Worm (Caenorhabditis elegans) whole organism, L4 larva: ENCODE results near the gene F54E7.6.
"Not testable (repeated sequence)": the region's sequence is repeated elsewhere in the genome, so short reads cannot be mapped to it uniquely, and the experiment has no call there.

Source experiments
- F26F4.8 ChIP-seq: fragments of 200-800 bp; sonication (Bioruptor generic); conservative IDR thresholded peaks from 2 replicates; pipeline ENCODE4 v1.3.6; 2022; ENCODE audit warnings: missing genetic modification characterization, missing compliant biosample characterization
- T26A8.4 ChIP-seq: fragments of 200-800 bp; sonication (Bioruptor generic); IDR thresholded peaks from 2 replicates; pipeline ENCODE4 v1.3.6; 2022; ENCODE audit warnings: missing genetic modification characterization, missing compliant biosample characterization
- Y48G9A.11 ChIP-seq: fragments of 200-800 bp; sonication (Bioruptor generic); IDR thresholded peaks from 2 replicates; pipeline ENCODE4 v1.3.6; 2022; ENCODE audit warnings: missing genetic modification reagents, missing genetic modification characterization, missing compliant biosample characterization
- arid-1 ChIP-seq: fragments of 200-800 bp; sonication (Bioruptor generic); conservative IDR thresholded peaks from 2 replicates; pipeline ENCODE4 v1.3.6; 2022; ENCODE audit warnings: missing genetic modification reagents, missing genetic modification characterization, missing compliant biosample characterization
- ceh-44 ChIP-seq: fragments of 200-800 bp; sonication (Bioruptor generic); IDR thresholded peaks from 2 replicates; pipeline ENCODE4 v1.3.6; 2022; ENCODE audit warnings: missing genetic modification reagents, missing genetic modification characterization, missing compliant biosample characterization
- ctbp-1 ChIP-seq: fragments of 200-800 bp; sonication (Bioruptor generic); IDR thresholded peaks from 2 replicates; pipeline ENCODE4 v1.3.6; 2022; ENCODE audit warnings: missing genetic modification reagents, missing genetic modification characterization, missing compliant biosample characterization
- daf-16 ChIP-seq, 3 experiments: sonication (generic microtip); optimal IDR thresholded peaks; 2 replicates each; lab custom pipeline; 2016 to 2017; ENCODE audit warnings: missing genetic modification characterization in 3 of 3, missing genetic modification reagents in 3 of 3, mild to moderate bottlenecking in 2 of 3, missing compliant biosample characterization in 2 of 3, missing biosample characterization in 1 of 3, moderate library complexity in 1 of 3
- dmd-6 ChIP-seq: fragments of 200-800 bp; sonication (Bioruptor generic); IDR thresholded peaks from 2 replicates; pipeline ENCODE4 v1.3.6; 2022; ENCODE audit warnings: missing genetic modification reagents, missing genetic modification characterization, missing compliant biosample characterization
- dmd-8 ChIP-seq: fragments of 200-800 bp; sonication (Bioruptor generic); IDR thresholded peaks from 2 replicates; pipeline ENCODE4 v1.3.6; 2022; ENCODE audit warnings: missing genetic modification characterization, missing compliant biosample characterization
- egl-43 ChIP-seq: fragments of 200-800 bp; sonication (Bioruptor generic); IDR thresholded peaks from 2 replicates; pipeline ENCODE4 v1.3.6; 2022; ENCODE audit warnings: missing genetic modification reagents, missing genetic modification characterization, missing compliant biosample characterization
- hif-1 ChIP-seq, 2 experiments: sonication (generic microtip); optimal IDR thresholded peaks; 2 replicates each; lab custom pipeline; 2016 to 2017; ENCODE audit warnings: missing compliant biosample characterization in 2 of 2, missing genetic modification characterization in 2 of 2, missing genetic modification reagents in 2 of 2, missing genotype in 2 of 2, mild to moderate bottlenecking in 1 of 2
- hlh-11 ChIP-seq: fragments of 200-800 bp; sonication (Bioruptor generic); optimal IDR thresholded peaks from 2 replicates; lab custom pipeline; 2018; ENCODE audit warnings: mild to moderate bottlenecking, missing genetic modification characterization, missing compliant biosample characterization
- hmg-1.1 ChIP-seq: fragments of 200-800 bp; sonication (Bioruptor generic); IDR thresholded peaks from 2 replicates; pipeline ENCODE4 v1.3.6; 2022; ENCODE audit warnings: missing genetic modification reagents, missing genetic modification characterization, missing compliant biosample characterization
- lim-7 ChIP-seq: fragments of 200-800 bp; sonication (Bioruptor generic); IDR thresholded peaks from 2 replicates; pipeline ENCODE4 v1.3.6; 2022; ENCODE audit warnings: missing genetic modification characterization, missing compliant biosample characterization
- lin-1 ChIP-seq: fragments of 200-800 bp; sonication (Bioruptor generic); IDR thresholded peaks from 2 replicates; pipeline ENCODE4 v1.3.6; 2022; ENCODE audit warnings: missing genetic modification reagents, missing genetic modification characterization, missing compliant biosample characterization
- lin-13 ChIP-seq: fragments of 150-350 bp; optimal IDR thresholded peaks from 2 replicates; lab custom pipeline; 2014; ENCODE audit warnings: missing biosample characterization, missing genetic modification reagents, missing genetic modification characterization
- lin-38 ChIP-seq: fragments of 200-800 bp; sonication (Bioruptor generic); IDR thresholded peaks from 2 replicates; pipeline ENCODE4 v1.3.6; 2022; ENCODE audit warnings: missing genetic modification reagents, missing genetic modification characterization, missing compliant biosample characterization
- madf-9 ChIP-seq: fragments of 200-800 bp; sonication (Bioruptor generic); conservative IDR thresholded peaks from 2 replicates; pipeline ENCODE4 v1.3.6; 2022; ENCODE audit warnings: missing genetic modification reagents, missing genetic modification characterization, missing compliant biosample characterization
- mes-2 ChIP-seq: sonication (generic microtip); optimal IDR thresholded peaks from 2 replicates; lab custom pipeline; 2016; ENCODE audit warnings: missing genotype, mild to moderate bottlenecking, missing genetic modification characterization, missing compliant biosample characterization; ENCODE audit not compliant: poor library complexity, severe bottlenecking
- nhr-11 ChIP-seq: fragments of 150-350 bp; optimal IDR thresholded peaks from 2 replicates; lab custom pipeline; 2014; ENCODE audit warnings: missing biosample characterization, missing genetic modification characterization
- nhr-41 ChIP-seq: fragments of 200-800 bp; sonication (Bioruptor generic); IDR thresholded peaks from 2 replicates; pipeline ENCODE4 v1.3.6; 2022; ENCODE audit warnings: missing genetic modification reagents, missing genetic modification characterization, missing compliant biosample characterization
- nhr-76 ChIP-seq: fragments of 150-350 bp; optimal IDR thresholded peaks from 2 replicates; lab custom pipeline; 2014; ENCODE audit warnings: missing biosample characterization, missing genetic modification characterization
- pha-4 ChIP-seq, 2 experiments: fragments of 150-350 bp in 1 of 2; fragments of 200-800 bp in 1 of 2; sonication (Bioruptor generic) in 1 of 2; IDR thresholded peaks in 1 of 2; optimal IDR thresholded peaks in 1 of 2; 2 replicates each; pipeline versions ENCODE4 v1.3.6 to Lab custom; 2014 to 2022; ENCODE audit warnings: missing genetic modification characterization in 2 of 2, missing genetic modification reagents in 2 of 2, missing biosample characterization in 1 of 2, missing compliant biosample characterization in 1 of 2
- php-3 ChIP-seq: fragments of 200-800 bp; sonication (Bioruptor generic); IDR thresholded peaks from 2 replicates; pipeline ENCODE4 v1.3.6; 2022; ENCODE audit warnings: missing genetic modification reagents, missing genetic modification characterization, missing compliant biosample characterization
- pqm-1 ChIP-seq: sonication (generic microtip); optimal IDR thresholded peaks from 2 replicates; lab custom pipeline; 2017; ENCODE audit warnings: missing biosample characterization, missing genetic modification characterization
- saeg-2 ChIP-seq: fragments of 200-800 bp; sonication (Bioruptor generic); IDR thresholded peaks from 2 replicates; pipeline ENCODE4 v1.3.6; 2022; ENCODE audit warnings: missing genetic modification reagents, missing genetic modification characterization, missing compliant biosample characterization
- set-16 ChIP-seq: fragments of 200-800 bp; sonication (Bioruptor generic); IDR thresholded peaks from 2 replicates; pipeline ENCODE4 v1.3.6; 2022; ENCODE audit warnings: missing genetic modification reagents, missing genetic modification characterization, missing compliant biosample characterization
- snpc-1.2 ChIP-seq: fragments of 200-800 bp; sonication (Bioruptor generic); IDR thresholded peaks from 2 replicates; pipeline ENCODE4 v1.3.6; 2022; ENCODE audit warnings: missing genetic modification reagents, missing genetic modification characterization, missing compliant biosample characterization
- tag-97 ChIP-seq: fragments of 200-800 bp; sonication (Bioruptor generic); IDR thresholded peaks from 2 replicates; pipeline ENCODE4 v1.3.6; 2022; ENCODE audit warnings: missing genetic modification characterization, missing compliant biosample characterization
- tra-1 ChIP-seq: fragments of 200-800 bp; sonication (Bioruptor generic); IDR thresholded peaks from 2 replicates; pipeline ENCODE4 v1.3.6; 2022; ENCODE audit warnings: missing genetic modification reagents, missing genetic modification characterization, missing compliant biosample characterization
- unc-62 ChIP-seq, 3 experiments: fragments of 150-350 bp in 1 of 3; sonication (generic microtip); optimal IDR thresholded peaks in 2 of 3; peaks in 1 of 3; 1 replicate in 1 of 3; 2 replicates in 2 of 3; lab custom pipeline; 2014 to 2017; ENCODE audit warnings: missing biosample characterization in 3 of 3, missing genetic modification characterization in 3 of 3, missing genetic modification reagents in 3 of 3, missing genotype in 1 of 3
- vab-7 ChIP-seq: fragments of 200-800 bp; sonication (Bioruptor generic); IDR thresholded peaks from 2 replicates; pipeline ENCODE4 v1.3.6; 2022; ENCODE audit warnings: missing genetic modification reagents, missing genetic modification characterization, missing compliant biosample characterization
- zfp-3 ChIP-seq: fragments of 200-800 bp; sonication (Bioruptor generic); conservative IDR thresholded peaks from 2 replicates; pipeline ENCODE4 v1.3.6; 2022; ENCODE audit warnings: missing genetic modification reagents, missing genetic modification characterization, missing compliant biosample characterization
- zip-11 ChIP-seq: fragments of 200-800 bp; sonication (Bioruptor generic); IDR thresholded peaks from 2 replicates; pipeline ENCODE4 v1.3.6; 2022; ENCODE audit warnings: missing genetic modification characterization, missing compliant biosample characterization

F54E7.6 gene

DNA sequence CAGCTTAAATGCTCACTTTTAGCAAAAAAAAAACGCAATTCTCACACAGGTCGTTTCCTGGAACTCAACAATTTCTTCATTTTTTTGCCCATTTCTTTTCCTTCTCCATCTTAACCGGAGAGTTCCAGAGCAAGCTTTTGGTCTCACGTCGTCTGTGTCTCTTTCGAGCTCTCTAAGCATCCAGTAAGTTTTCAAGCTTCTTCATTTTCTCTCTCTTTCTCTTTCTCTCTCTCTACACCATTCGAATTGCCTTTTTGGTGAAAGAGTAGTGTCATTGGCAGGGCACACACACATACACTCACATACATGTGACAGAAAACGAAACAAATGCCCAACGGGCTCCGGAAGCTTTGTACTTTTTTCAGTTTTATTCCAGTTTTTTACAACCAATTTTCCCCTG is 21.0 kb downstream of the F54E7.6 start (continued):
- TF ChIP-seq hif-1 (tag; optimal IDR thresholded peaks at IDR 0.05; lab: Kevin White, UChicago) (no peak), tag-97 (GFP tag; lab: Robert Waterston, UW) (no peak), nhr-11 (peak; percentile 66), pqm-1 (no peak), set-16 (GFP tag; lab: Robert Waterston, UW) (no peak), lin-13 (GFP tag; lab: Kevin White, UChicago) (no peak), F26F4.8 (no peak), hmg-1.1 (GFP tag; lab: Robert Waterston, UW) (0 out of 2 replicates have a peak, but pooled peaks have one; percentile 48), unc-62 (GFP tag; optimal IDR thresholded peaks at IDR 0.05 in 1 of 2; lab: Kevin White, UChicago) (peak in 1 of 2 experiments; percentile 47), unc-62 (tag; optimal IDR thresholded peaks at IDR 0.05; lab: Kevin White, UChicago) (no peak), zfp-3 (GFP tag; lab: Robert Waterston, UW) (no peak), ceh-44 (no peak), nhr-76 (tag; lab: Kevin White, UChicago) (no peak), daf-16 (GFP tag; optimal IDR thresholded peaks at IDR 0.05; lab: Kevin White, UChicago) (no peak), daf-16 (tag; optimal IDR thresholded peaks at IDR 0.05; lab: Kevin White, UChicago) (no peak)

- TF ChIP-seq vab-7: peak; percentile 40; the same call in 1 of the 2 replicates
- TF ChIP-seq saeg-2 (GFP tag; lab: Robert Waterston, UW): peak; percentile 75; the same call in 1 of the 2 replicates
- TF ChIP-seq dmd-8 (GFP tag; lab: Robert Waterston, UW): 0 out of 2 replicates have a peak, but pooled peaks have one; percentile 44
- peak; percentile 94 for TF ChIP-seq snpc-1.2
- peak; percentile 94 for TF ChIP-seq Y48G9A.11
- TF ChIP-seq mes-2 (tag; lab: Kevin White, UChicago): peak; percentile 3
- 0 out of 2 replicates have a peak, but pooled peaks have one; percentile 29 for TF ChIP-seq zip-11 (GFP tag; lab: Robert Waterston, UW)
- peak; percentile 73; the same call in 1 of the 2 replicates for TF ChIP-seq pha-4 (GFP tag; IDR thresholded peaks at IDR 0.05; lab: Robert Waterston, UW)
- TF ChIP-seq pha-4 (tag; optimal IDR thresholded peaks at IDR 0.05; lab: Kevin White, UChicago): not testable (repeated sequence)
- peak; percentile 79 for TF ChIP-seq arid-1 (GFP tag; lab: Robert Waterston, UW)
- peak; percentile 99 for TF ChIP-seq set-16 (GFP tag; lab: Robert Waterston, UW)
- TF ChIP-seq hmg-1.1 (GFP tag; lab: Robert Waterston, UW): peak; percentile 81
- TF ChIP-seq ctbp-1 (GFP tag; lab: Robert Waterston, UW): 0 out of 2 replicates have a peak, but pooled peaks have one; percentile 23
- TF ChIP-seq egl-43 (GFP tag; lab: Robert Waterston, UW): peak; percentile 86
- TF ChIP-seq hlh-11: peak; percentile 1
- peak; percentile 39; the same call in 1 of the 2 replicates for TF ChIP-seq lin-1 (GFP tag; lab: Robert Waterston, UW)
- peak; percentile 47; the same call in 1 of the 2 replicates for TF ChIP-seq madf-9 (GFP tag; lab: Robert Waterston, UW)
- peak; percentile 69 for TF ChIP-seq dmd-6 (GFP tag; lab: Robert Waterston, UW)
- TF ChIP-seq tra-1 (GFP tag; lab: Robert Waterston, UW): peak; percentile 56; the same call in 1 of the 2 replicates
- peak; percentile 65 for TF ChIP-seq lim-7 (GFP tag; lab: Robert Waterston, UW)
- 0 out of 2 replicates have a peak, but pooled peaks have one; percentile 26 for TF ChIP-seq nhr-41 (GFP tag; lab: Robert Waterston, UW)
- TF ChIP-seq ceh-44: peak; percentile 85
- TF ChIP-seq lin-38 (GFP tag; lab: Robert Waterston, UW): peak; percentile 83
- peak; percentile 60; the same call in 1 of the 2 replicates for TF ChIP-seq php-3 (GFP tag; lab: Robert Waterston, UW)
- peak; percentile 81 for TF ChIP-seq T26A8.4 (GFP tag; lab: Robert Waterston, UW)
These were observed 23.5 kb downstream of the F54E7.6 start for ce11 chrIII:5637297-5637876.
